Fruit fly (Drosophila melanogaster) whole organism, wandering third instar larva: Measurements from ENCODE around the gene IscU.
A peak's percentile ranks its signal among the peaks of the same experiment; 100 is the strongest.

Source experiments
- Abd-B ChIP-seq: fragments of >200 bp; optimal IDR thresholded peaks from 2 replicates; lab custom pipeline; 2017; ENCODE audit warnings: missing biosample characterization, missing genetic modification characterization
- CG9705 ChIP-seq: fragments of 200-800 bp; sonication (Bioruptor generic); optimal IDR thresholded peaks from 2 replicates; lab custom pipeline; 2018; ENCODE audit warnings: missing biosample characterization, mild to moderate bottlenecking, missing genetic modification characterization
- CrebA ChIP-seq: fragments of 200-800 bp; sonication (Bioruptor generic); optimal IDR thresholded peaks from 2 replicates; lab custom pipeline; 2016; ENCODE audit warnings: missing biosample characterization, mild to moderate bottlenecking, missing genetic modification characterization, borderline replicate concordance
- Dif ChIP-seq: fragments of 200-275, 200-300 bp; sonication (Bioruptor generic); optimal IDR thresholded peaks from 2 replicates; lab custom pipeline; 2018; ENCODE audit warnings: missing biosample characterization, missing genetic modification characterization; ENCODE audit not compliant: partially characterized antibody
- GATAd ChIP-seq: sonication (Bioruptor generic); optimal IDR thresholded peaks from 2 replicates; lab custom pipeline; 2016; ENCODE audit warnings: missing biosample characterization, missing genetic modification characterization
- Jra ChIP-seq: sonication (Bioruptor generic); optimal IDR thresholded peaks from 2 replicates; lab custom pipeline; 2016; ENCODE audit warnings: missing biosample characterization, missing genetic modification characterization
- OdsH ChIP-seq: fragments of 200-800 bp; sonication (Bioruptor generic); optimal IDR thresholded peaks from 2 replicates; lab custom pipeline; 2016; ENCODE audit warnings: missing biosample characterization, mild to moderate bottlenecking, missing genetic modification characterization
- dsf ChIP-seq: sonication (Bioruptor generic); optimal IDR thresholded peaks from 2 replicates; lab custom pipeline; 2016; ENCODE audit warnings: missing biosample characterization, missing genetic modification characterization, borderline replicate concordance
- lola ChIP-seq: fragments of >200 bp; optimal IDR thresholded peaks from 2 replicates; lab custom pipeline; 2017; ENCODE audit warnings: missing biosample characterization, missing genetic modification characterization
- psq ChIP-seq: fragments of 200-800 bp; sonication (Bioruptor generic); optimal IDR thresholded peaks from 3 replicates; lab custom pipeline; 2017; ENCODE audit warnings: missing biosample characterization, mild to moderate bottlenecking, missing genetic modification characterization, moderate library complexity
- sage ChIP-seq: fragments of 200-800 bp; sonication (Bioruptor generic); optimal IDR thresholded peaks from 2 replicates; lab custom pipeline; 2016; ENCODE audit warnings: missing biosample characterization, mild to moderate bottlenecking, missing genetic modification characterization

dm6 chr3R:8812342-8812966, 11.5 kb downstream of the IscU start:
- no peak for TF ChIP-seq Dif (GFP tag; lab: Kevin White, UChicago)
- peak; percentile 12 for TF ChIP-seq sage (GFP tag; lab: Kevin White, UChicago)
- TF ChIP-seq GATAd (GFP tag; lab: Kevin White, UChicago) = no peak
- TF ChIP-seq Jra (GFP tag; lab: Kevin White, UChicago) = no peak
- TF ChIP-seq Abd-B (GFP tag; lab: Kevin White, UChicago) = no peak
- TF ChIP-seq dsf (GFP tag; lab: Kevin White, UChicago) = no peak
- peak; percentile 34 for TF ChIP-seq psq (GFP tag; lab: Kevin White, UChicago)
- no peak for TF ChIP-seq CG9705
- TF ChIP-seq lola = no peak
- no peak for TF ChIP-seq CrebA
- TF ChIP-seq OdsH (GFP tag; lab: Kevin White, UChicago) = peak; percentile 32
